Worm (Caenorhabditis elegans): Measurements from ENCODE around the gene F09C6.16.

The F09C6.16 gene

DNA sequence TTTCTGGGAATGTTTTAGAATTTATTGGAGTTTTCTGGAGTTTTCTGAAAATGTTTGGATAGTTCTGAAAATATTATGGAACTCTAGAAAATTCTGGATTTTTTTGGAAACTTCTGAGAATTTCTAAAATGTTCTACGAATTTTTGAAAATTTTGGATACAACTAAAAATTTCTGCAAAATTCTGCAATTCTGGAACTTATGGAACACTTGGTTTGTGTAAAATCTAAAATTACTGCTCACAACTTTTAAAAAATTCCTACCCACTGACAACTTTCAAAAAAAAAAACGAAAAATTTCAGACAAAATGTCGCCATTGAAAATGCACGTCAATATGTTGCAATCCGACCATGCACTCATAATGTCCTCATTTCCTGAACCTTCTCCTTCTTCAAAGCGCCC is 5.2 kb downstream of the F09C6.16 start, which contains the start of gene nhr-262:
Gene nhr-262, plus strand, starts transcription at position 301 of the 400 bp plus-strand sequence.
- TF ChIP-seq vab-7 (GFP tag; IDR thresholded peaks at IDR 0.05) (no peak), F44E2.7 (GFP tag; IDR thresholded peaks at IDR 0.05) (no peak), lin-1 (GFP tag; IDR thresholded peaks at IDR 0.05) (no peak), dmd-6 (GFP tag; IDR thresholded peaks at IDR 0.05) (no peak), spr-1 (tag; optimal IDR thresholded peaks at IDR 0.05) (no peak), T20F7.1 (GFP tag; optimal IDR thresholded peaks at IDR 0.05) (no peak), F10B5.3 (tag; optimal IDR thresholded peaks at IDR 0.05) (no peak), ztf-7 (tag; optimal IDR thresholded peaks at IDR 0.05) (no peak), ceh-62 (tag; optimal IDR thresholded peaks at IDR 0.05) (no peak)

DNA sequence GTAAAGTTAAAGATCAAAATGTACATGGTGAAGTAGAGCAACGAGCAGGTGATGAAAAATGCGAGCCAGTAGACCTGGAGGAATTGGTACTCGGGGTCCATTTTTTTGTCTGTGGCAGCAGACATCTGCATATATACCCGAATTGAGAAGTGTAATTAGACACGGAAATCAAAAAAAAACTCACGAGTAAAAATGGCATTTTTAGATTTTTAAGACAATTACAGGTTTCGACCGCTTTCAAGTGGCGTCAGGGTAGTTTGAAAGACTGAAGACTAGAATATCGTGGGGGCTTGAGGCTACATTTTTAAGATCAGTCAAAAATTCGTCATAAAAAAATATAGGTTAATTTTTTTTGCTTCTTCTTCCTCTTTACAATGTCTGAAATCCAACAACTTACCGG is 7.0 kb downstream of the F09C6.16 start, which contains the start of gene srd-68:
Gene srd-68, minus strand, starts transcription at position 101 of the 400 bp plus-strand sequence.
- no peak for TF ChIP-seq skn-1 (tag; optimal IDR thresholded peaks at IDR 0.05)
- no peak for TF ChIP-seq snpc-4 (tag; optimal IDR thresholded peaks at IDR 0.05)
- no peak for TF ChIP-seq Y5F2A.4 (GFP tag; optimal IDR thresholded peaks at IDR 0.05)
- TF ChIP-seq gei-8 (GFP tag; optimal IDR thresholded peaks at IDR 0.05), result no peak
- no peak for TF ChIP-seq F49E8.2 (tag; optimal IDR thresholded peaks at IDR 0.05; ENCODE audit: borderline replicate concordance)
- TF ChIP-seq D1046.2 (GFP tag; IDR thresholded peaks at IDR 0.05), result no peak
- no peak for TF ChIP-seq unc-39 (tag; optimal IDR thresholded peaks at IDR 0.05)
- no peak for TF ChIP-seq lin-13 (GFP tag; optimal IDR thresholded peaks at IDR 0.05)
- TF ChIP-seq spr-1 (tag; optimal IDR thresholded peaks at IDR 0.05), result no peak
- TF ChIP-seq mdl-1 (tag; optimal IDR thresholded peaks at IDR 0.05), result no peak
- no peak for TF ChIP-seq ctbp-1 (GFP tag; IDR thresholded peaks at IDR 0.05)
- TF ChIP-seq fkh-10 (GFP tag; optimal IDR thresholded peaks at IDR 0.05), result no peak
- no peak for TF ChIP-seq F44E2.7 (GFP tag; IDR thresholded peaks at IDR 0.05)
- no peak for TF ChIP-seq cey-2 (tag; optimal IDR thresholded peaks at IDR 0.05; ENCODE audit: borderline replicate concordance, insufficient read depth)
- TF ChIP-seq nhr-111 (GFP tag; optimal IDR thresholded peaks at IDR 0.05), result no peak
- TF ChIP-seq daf-16 (GFP tag; optimal IDR thresholded peaks at IDR 0.05), result no peak
- TF ChIP-seq daf-16 (tag; optimal IDR thresholded peaks at IDR 0.05), result no peak
- no peak for TF ChIP-seq lin-38 (GFP tag; IDR thresholded peaks at IDR 0.05)
- TF ChIP-seq pha-4 (GFP tag; IDR thresholded peaks at IDR 0.05), result no peak
- no peak for TF ChIP-seq pha-4 (tag; optimal IDR thresholded peaks at IDR 0.05)
- no peak for TF ChIP-seq ceh-44 (GFP tag; IDR thresholded peaks at IDR 0.05)
- no peak for TF ChIP-seq jun-1 (tag; optimal IDR thresholded peaks at IDR 0.05)

DNA sequence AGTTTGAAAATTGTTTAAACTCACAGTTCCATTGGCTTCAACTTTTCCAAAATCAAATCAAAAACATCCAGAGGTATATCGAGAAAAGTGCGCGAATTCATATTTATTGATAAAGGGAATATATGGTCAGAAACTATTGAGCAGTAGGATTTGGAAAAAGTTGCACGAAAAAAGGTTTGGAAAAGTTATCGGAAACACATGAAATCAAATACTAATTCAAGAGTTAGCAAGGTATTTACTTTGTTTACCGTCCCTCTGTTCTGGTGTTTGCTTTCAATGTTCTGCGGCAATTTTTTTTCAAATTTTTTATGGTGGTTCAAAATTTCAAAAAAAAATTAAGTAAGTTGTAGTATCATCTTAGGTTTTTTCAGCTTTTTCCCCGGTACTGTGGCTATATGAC is 10.4 kb downstream of the F09C6.16 start, which contains the start of gene fbxa-45:
Gene fbxa-45, minus strand, starts transcription at position 101 of the 400 bp plus-strand sequence.
- TF ChIP-seq Y48G9A.11 (GFP tag; IDR thresholded peaks at IDR 0.05) (no peak), Y5F2A.4 (GFP tag; optimal IDR thresholded peaks at IDR 0.05) (no peak), dmd-9 (GFP tag; IDR thresholded peaks at IDR 0.05) (no peak), ztf-11 (tag; optimal IDR thresholded peaks at IDR 0.05) (no peak), mep-1 (tag; optimal IDR thresholded peaks at IDR 0.05) (no peak), hlh-11 (tag; optimal IDR thresholded peaks at IDR 0.05) (no peak), lir-3 (tag; optimal IDR thresholded peaks at IDR 0.05) (no peak), dmd-6 (GFP tag; IDR thresholded peaks at IDR 0.05) (no peak), zfp-2 (tag; optimal IDR thresholded peaks at IDR 0.05) (no peak), nhr-48 (tag; optimal IDR thresholded peaks at IDR 0.05) (no peak), zfp-3 (GFP tag; conservative IDR thresholded peaks at IDR 0.05) (no peak), set-16 (GFP tag; IDR thresholded peaks at IDR 0.05) (no peak), nhr-41 (GFP tag; IDR thresholded peaks at IDR 0.05) (no peak), lin-29 (GFP tag; IDR thresholded peaks at IDR 0.05) (no peak)

Data from whole organism, L4 larva.